Fruit fly (Drosophila melanogaster) whole organism, adult: ENCODE results near the gene AP-1gamma.

Source experiments
- CG11617 ChIP-seq: fragments of 200-800 bp; sonication (Bioruptor generic); optimal IDR thresholded peaks from 2 replicates; lab custom pipeline; 2017; ENCODE audit warnings: mild to moderate bottlenecking, missing biosample characterization, missing genetic modification reagents, missing genetic modification characterization
- CG12768 ChIP-seq: fragments of 200-800 bp; sonication (Bioruptor generic); optimal IDR thresholded peaks from 2 replicates; lab custom pipeline; 2017; ENCODE audit warnings: missing biosample characterization, missing genetic modification characterization, mild to moderate bottlenecking, moderate library complexity, missing genetic modification reagents
- CG14711 ChIP-seq: fragments of 200-800 bp; sonication (Bioruptor generic); optimal IDR thresholded peaks from 2 replicates; lab custom pipeline; 2018; ENCODE audit warnings: missing biosample characterization, mild to moderate bottlenecking, missing genetic modification characterization, moderate library complexity
- CG1620 ChIP-seq: fragments of 200-800 bp; sonication (Bioruptor generic); optimal IDR thresholded peaks from 2 replicates; lab custom pipeline; 2016; ENCODE audit warnings: missing biosample characterization, missing genetic modification characterization
- CG33017 ChIP-seq: fragments of 200-800 bp; sonication (Bioruptor generic); optimal IDR thresholded peaks from 2 replicates; lab custom pipeline; 2018; ENCODE audit warnings: missing biosample characterization, mild to moderate bottlenecking, missing genetic modification characterization, moderate library complexity
- CG5204 ChIP-seq: fragments of 200-800 bp; sonication (Bioruptor generic); optimal IDR thresholded peaks from 2 replicates; lab custom pipeline; 2016; ENCODE audit warnings: missing biosample characterization, missing genetic modification characterization
- CG7045 ChIP-seq: fragments of 200-800 bp; sonication (Bioruptor generic); optimal IDR thresholded peaks from 2 replicates; lab custom pipeline; 2017; ENCODE audit warnings: missing biosample characterization, mild to moderate bottlenecking, missing genetic modification characterization
- CG7101 ChIP-seq: fragments of 200-800 bp; sonication (Bioruptor generic); optimal IDR thresholded peaks from 2 replicates; lab custom pipeline; 2018; ENCODE audit warnings: missing biosample characterization, mild to moderate bottlenecking, missing genetic modification characterization, moderate library complexity
- Clk ChIP-seq: fragments of 200-800 bp; sonication (Bioruptor generic); optimal IDR thresholded peaks from 2 replicates; lab custom pipeline; 2017; ENCODE audit warnings: missing biosample characterization, missing genetic modification characterization
- Crg-1 ChIP-seq: fragments of 200-800 bp; sonication (Bioruptor generic); optimal IDR thresholded peaks from 2 replicates; lab custom pipeline; 2016; ENCODE audit warnings: missing biosample characterization, missing genetic modification characterization
- Hr96 ChIP-seq: fragments of 200-800 bp; sonication (Bioruptor generic); optimal IDR thresholded peaks from 2 replicates; lab custom pipeline; 2016; ENCODE audit warnings: missing biosample characterization, missing genetic modification characterization
- Mnt ChIP-seq: fragments of 200-800 bp; sonication (Bioruptor generic); optimal IDR thresholded peaks from 2 replicates; lab custom pipeline; 2016; ENCODE audit warnings: missing biosample characterization, mild to moderate bottlenecking, missing genetic modification characterization
- bab1 ChIP-seq: fragments of 200-800 bp; sonication (Bioruptor generic); optimal IDR thresholded peaks from 3 replicates; lab custom pipeline; 2019; ENCODE audit warnings: missing biosample characterization, mild to moderate bottlenecking, missing genetic modification characterization, moderate library complexity
- cic ChIP-seq: fragments of 200-800 bp; sonication (Bioruptor generic); optimal IDR thresholded peaks from 2 replicates; lab custom pipeline; 2017; ENCODE audit warnings: missing biosample characterization, mild to moderate bottlenecking, missing genetic modification characterization, moderate library complexity
- cnc ChIP-seq, 2 experiments: fragments of >200 bp; optimal IDR thresholded peaks; 2 replicates each; lab custom pipeline; 2017
- kay ChIP-seq: fragments of 200-800 bp; sonication (Bioruptor generic); peaks from one replicate; lab custom pipeline; 2016; ENCODE audit warnings: missing biosample characterization, missing genetic modification characterization, borderline replicate concordance
- ovo ChIP-seq: fragments of 200-800 bp; sonication (Bioruptor generic); optimal IDR thresholded peaks from 2 replicates; lab custom pipeline; 2016; ENCODE audit warnings: missing biosample characterization, missing genetic modification characterization
- pad ChIP-seq: fragments of 200-800 bp; sonication (Bioruptor generic); optimal IDR thresholded peaks from 3 replicates; lab custom pipeline; 2017; ENCODE audit warnings: missing biosample characterization, missing genetic modification characterization, mild to moderate bottlenecking, moderate library complexity, missing genetic modification reagents
- tj ChIP-seq: fragments of 200-800 bp; sonication (Bioruptor generic); optimal IDR thresholded peaks from 3 replicates; lab custom pipeline; 2017; ENCODE audit warnings: missing biosample characterization, mild to moderate bottlenecking, missing genetic modification characterization, moderate library complexity
- toe ChIP-seq: fragments of 200-800 bp; sonication (Bioruptor generic); optimal IDR thresholded peaks from 2 replicates; lab custom pipeline; 2016; ENCODE audit warnings: missing biosample characterization, missing genetic modification characterization

Gene AP-1gamma

DNA sequence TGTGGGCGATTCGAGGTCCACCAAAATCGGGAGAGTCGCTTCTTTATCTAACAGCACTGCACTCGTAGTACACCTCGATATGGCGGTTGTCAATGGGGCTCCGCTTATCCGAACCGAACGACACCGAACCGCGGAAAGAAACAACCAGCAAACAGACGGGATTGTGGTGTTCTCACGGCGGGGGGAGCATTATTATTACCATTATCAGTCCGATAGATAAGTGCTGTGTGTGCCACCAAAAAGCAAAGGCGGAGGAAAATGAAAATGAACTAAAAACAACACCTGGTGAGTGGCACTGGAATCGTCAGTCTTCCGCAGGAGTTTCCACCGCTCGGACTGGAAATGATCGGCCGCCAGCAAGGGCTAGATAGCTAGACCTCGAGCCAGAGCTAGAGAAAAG lies at the start of gene AP-1gamma:
TSS of gene AP-1gamma (plus strand) at position 305 of the 400 bp plus-strand sequence.
- TF ChIP-seq ovo (no peak), cic (GFP tag; lab: Kevin White, UChicago) (peak; percentile 90)

- TF ChIP-seq Clk (GFP tag; lab: Kevin White, UChicago) (no peak), CG7101 (peak; percentile 73), toe (GFP tag; lab: Kevin White, UChicago) (no peak), CG11617 (GFP tag; lab: Kevin White, UChicago) (peak; percentile 7), kay (no peak), bab1 (GFP tag; lab: Kevin White, UChicago) (no peak), Crg-1 (no peak), CG33017 (tag; lab: Kevin White, UChicago) (peak; percentile 44), CG1620 (no peak), ovo (no peak), CG12768 (GFP tag; lab: Kevin White, UChicago) (no peak), cic (GFP tag; lab: Kevin White, UChicago) (no peak), Mnt (GFP tag; lab: Kevin White, UChicago) (no peak), tj (GFP tag; lab: Kevin White, UChicago) (peak; percentile 14), cnc (optimal IDR thresholded peaks at IDR 0.05; lab: Kevin White, UChicago) (no peak), CG7045 (peak; percentile 39), Hr96 (GFP tag; lab: Kevin White, UChicago) (no peak), CG14711 (tag; lab: Kevin White, UChicago) (peak; percentile 63), pad (GFP tag; lab: Kevin White, UChicago) (peak; percentile 26), CG5204 (GFP tag; lab: Kevin White, UChicago) (peak; percentile 46)
Observed at dm6 chrX:9060078-9060477, 48.4 kb upstream of the AP-1gamma start.

DNA sequence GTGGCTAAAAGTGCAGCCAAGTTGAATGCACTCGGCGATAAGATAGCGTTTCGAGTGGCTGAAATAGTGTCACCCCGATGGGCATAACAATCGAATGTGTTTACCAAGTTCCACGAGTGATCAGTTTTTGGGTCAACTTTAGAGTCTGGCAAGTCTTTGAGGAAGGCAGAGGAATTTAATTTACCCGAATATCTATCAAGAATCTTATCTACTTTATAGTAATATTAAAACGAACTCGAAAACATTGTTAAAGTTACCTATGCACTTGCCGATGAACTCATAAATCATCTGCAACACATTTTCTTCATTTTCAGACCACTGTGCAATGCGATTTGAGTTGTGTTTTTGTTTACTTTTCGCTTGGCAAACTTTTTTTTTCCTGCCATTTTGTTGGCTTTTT lies 47.2 kb upstream of the AP-1gamma start:
- TF ChIP-seq bab1 (GFP tag; lab: Kevin White, UChicago), result peak; percentile 6
- TF ChIP-seq kay, result peak; percentile 82
- peak; percentile 4 for TF ChIP-seq ovo
- TF ChIP-seq Clk (GFP tag; lab: Kevin White, UChicago), result no peak
- TF ChIP-seq CG7045, result no peak
- peak; percentile 35 for TF ChIP-seq Mnt (GFP tag; lab: Kevin White, UChicago)
- no peak for TF ChIP-seq toe (GFP tag; lab: Kevin White, UChicago)
- no peak for TF ChIP-seq cnc (optimal IDR thresholded peaks at IDR 0.05; lab: Kevin White, UChicago)
- TF ChIP-seq pad (GFP tag; lab: Kevin White, UChicago), result peak; percentile 39
- peak; percentile 9 for TF ChIP-seq CG12768 (GFP tag; lab: Kevin White, UChicago)
- peak; percentile 47 for TF ChIP-seq CG5204 (GFP tag; lab: Kevin White, UChicago)
- peak; percentile 45 for TF ChIP-seq tj (GFP tag; lab: Kevin White, UChicago)
- peak; percentile 40 for TF ChIP-seq CG33017 (tag; lab: Kevin White, UChicago)
- peak; percentile 7 for TF ChIP-seq CG1620
- no peak for TF ChIP-seq Crg-1
- no peak for TF ChIP-seq CG14711 (tag; lab: Kevin White, UChicago)
- TF ChIP-seq CG7101, result peak; percentile 53
- peak; percentile 44 for TF ChIP-seq Hr96 (GFP tag; lab: Kevin White, UChicago)
- peak; percentile 49 for TF ChIP-seq cic (GFP tag; lab: Kevin White, UChicago)
- TF ChIP-seq CG11617 (GFP tag; lab: Kevin White, UChicago), result peak; percentile 56

DNA sequence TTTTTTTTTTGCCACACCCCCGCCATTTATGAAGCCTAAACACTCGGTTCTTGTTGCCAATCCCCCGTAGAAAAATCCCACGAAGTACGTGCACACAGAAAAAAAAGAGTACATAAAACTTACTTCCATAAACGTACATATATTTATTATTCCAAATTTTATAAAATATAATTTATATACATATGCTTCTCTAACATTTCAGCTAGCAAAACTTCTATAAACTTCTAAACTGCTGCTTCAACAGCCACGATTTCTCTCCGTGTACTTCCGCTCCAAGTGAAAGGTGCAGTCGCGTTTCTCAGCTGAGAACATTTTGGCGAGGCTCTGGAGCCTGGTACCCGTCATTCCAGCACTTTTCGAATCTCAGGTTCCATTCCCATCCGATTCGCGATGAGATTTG lies 45.8 kb upstream of the AP-1gamma start:
- TF ChIP-seq CG7101 (peak; percentile 14), Clk (GFP tag; lab: Kevin White, UChicago) (no peak), tj (GFP tag; lab: Kevin White, UChicago) (no peak), CG14711 (tag; lab: Kevin White, UChicago) (no peak), CG33017 (tag; lab: Kevin White, UChicago) (no peak), CG7045 (no peak), CG1620 (no peak), cic (GFP tag; lab: Kevin White, UChicago) (no peak), Hr96 (GFP tag; lab: Kevin White, UChicago) (no peak), ovo (no peak), bab1 (GFP tag; lab: Kevin White, UChicago) (peak; percentile 2), cnc (optimal IDR thresholded peaks at IDR 0.05; lab: Kevin White, UChicago) (no peak), CG12768 (GFP tag; lab: Kevin White, UChicago) (no peak), CG5204 (GFP tag; lab: Kevin White, UChicago) (no peak), Mnt (GFP tag; lab: Kevin White, UChicago) (no peak), kay (no peak)

DNA sequence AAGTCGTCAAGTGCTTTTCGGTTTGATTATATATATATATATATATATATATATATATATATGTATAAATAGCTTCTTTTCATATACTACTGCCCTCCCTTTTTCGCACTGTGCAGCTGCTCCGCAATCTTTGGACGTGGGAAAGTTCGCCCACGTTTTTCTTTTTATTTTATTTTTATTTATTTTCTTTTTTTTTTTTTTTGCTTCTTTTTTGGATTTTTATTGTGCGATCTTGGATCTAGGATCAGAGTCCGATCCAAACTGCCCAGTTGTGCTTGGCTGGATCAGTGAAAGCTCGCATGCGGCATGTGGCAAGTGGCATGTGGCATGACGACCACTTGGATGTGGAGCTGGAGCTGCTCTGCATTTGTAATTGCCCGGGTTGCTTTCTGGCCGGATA lies 45.1 kb upstream of the AP-1gamma start:
- TF ChIP-seq ovo (no peak), Clk (GFP tag; lab: Kevin White, UChicago) (no peak), CG14711 (tag; lab: Kevin White, UChicago) (no peak), tj (GFP tag; lab: Kevin White, UChicago) (no peak), Mnt (GFP tag; lab: Kevin White, UChicago) (no peak), CG1620 (no peak), Hr96 (GFP tag; lab: Kevin White, UChicago) (no peak), toe (GFP tag; lab: Kevin White, UChicago) (no peak)

- no peak for TF ChIP-seq CG5204 (GFP tag; lab: Kevin White, UChicago)
- no peak for TF ChIP-seq CG14711 (tag; lab: Kevin White, UChicago)
- TF ChIP-seq kay, result no peak
- TF ChIP-seq Clk (GFP tag; lab: Kevin White, UChicago), result no peak
- TF ChIP-seq pad (GFP tag; lab: Kevin White, UChicago), result no peak
Observed at dm6 chrX:9064029-9064428, 44.5 kb upstream of the AP-1gamma start.
